Worm (Caenorhabditis elegans): Measurements from ENCODE around the gene F54C9.14.

DNA sequence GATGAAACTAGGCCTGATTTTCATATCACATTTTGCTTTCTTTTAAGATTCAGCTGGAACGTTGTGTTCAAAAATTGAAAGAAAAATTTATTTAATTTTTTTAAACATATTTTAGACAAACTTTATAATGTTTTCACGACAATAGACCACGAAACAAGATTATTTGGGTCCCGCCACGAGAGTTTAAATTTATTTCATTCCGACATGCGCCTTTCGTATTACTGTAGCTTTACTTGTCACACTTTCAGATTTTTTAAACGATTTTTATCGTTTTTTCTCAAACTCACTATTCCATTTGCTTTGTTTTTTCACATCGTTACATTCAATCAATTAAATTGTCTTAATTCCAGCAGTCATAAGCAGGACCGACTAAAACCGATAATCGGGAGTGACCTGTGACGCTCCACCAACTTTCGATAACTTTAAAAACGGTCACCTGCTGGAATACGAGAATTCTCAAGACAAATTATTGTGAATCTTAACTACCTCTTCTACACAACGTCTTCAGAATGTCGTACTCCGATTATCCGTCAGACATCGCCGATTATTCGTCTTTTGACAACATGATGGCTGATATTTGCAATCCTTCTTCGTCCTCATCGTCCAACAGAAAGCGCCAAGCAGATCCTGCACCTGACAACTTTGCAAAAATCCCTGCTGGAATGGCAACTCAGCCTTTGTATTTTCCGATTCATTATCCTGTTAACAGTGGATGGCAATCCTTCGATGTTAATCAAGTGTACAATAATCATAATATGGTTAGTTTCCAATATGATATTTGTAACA, 31.9 kb downstream of the F54C9.14 start, which contains the start of gene aptf-3:
- TF ChIP-seq W03F9.2 (tag; optimal IDR thresholded peaks at IDR 0.05): no peak
- TF ChIP-seq him-1 (tag; optimal IDR thresholded peaks at IDR 0.05): no peak
- no peak for TF ChIP-seq dao-5 (tag; optimal IDR thresholded peaks at IDR 0.05)

All from whole organism, L4/young adult.